Worm (Caenorhabditis elegans) whole organism, L4 larva: ENCODE data around the gene C49C8.8.
"Not testable (repeated sequence)": the region's sequence is repeated elsewhere in the genome, so short reads cannot be mapped to it uniquely, and the experiment has no call there.

ENCODE experiments used
- lin-39 ChIP-seq: fragments of 150-350 bp; optimal IDR thresholded peaks from 2 replicates; lab custom pipeline; 2014; ENCODE audit warnings: missing biosample characterization, missing genetic modification reagents, missing genetic modification characterization
- lir-3 ChIP-seq: sonication (generic microtip); optimal IDR thresholded peaks from 2 replicates; lab custom pipeline; 2016; ENCODE audit warnings: mild to moderate bottlenecking, missing genetic modification characterization, missing compliant biosample characterization
- nhr-77 ChIP-seq: fragments of 150-350 bp; optimal IDR thresholded peaks from 2 replicates; lab custom pipeline; 2014; ENCODE audit warnings: missing biosample characterization, missing genetic modification characterization
- snpc-4 ChIP-seq: fragments of 150-350 bp; optimal IDR thresholded peaks from 2 replicates; lab custom pipeline; 2014; ENCODE audit warnings: missing biosample characterization, missing genetic modification characterization
- tag-97 ChIP-seq: fragments of 200-800 bp; sonication (Bioruptor generic); IDR thresholded peaks from 2 replicates; pipeline ENCODE4 v1.3.6; 2022; ENCODE audit warnings: missing genetic modification characterization, missing compliant biosample characterization
- unc-39 ChIP-seq: sonication (generic microtip); optimal IDR thresholded peaks from 2 replicates; lab custom pipeline; 2017; ENCODE audit warnings: missing biosample characterization, missing genetic modification characterization
- unc-62 ChIP-seq, 3 experiments: fragments of 150-350 bp in 1 of 3; sonication (generic microtip); optimal IDR thresholded peaks in 2 of 3; peaks in 1 of 3; 1 replicate in 1 of 3; 2 replicates in 2 of 3; lab custom pipeline; 2014 to 2017; ENCODE audit warnings: missing biosample characterization in 3 of 3, missing genetic modification characterization in 3 of 3, missing genetic modification reagents in 3 of 3, missing genotype in 1 of 3
- zip-11 ChIP-seq: fragments of 200-800 bp; sonication (Bioruptor generic); IDR thresholded peaks from 2 replicates; pipeline ENCODE4 v1.3.6; 2022; ENCODE audit warnings: missing genetic modification characterization, missing compliant biosample characterization

DNA sequence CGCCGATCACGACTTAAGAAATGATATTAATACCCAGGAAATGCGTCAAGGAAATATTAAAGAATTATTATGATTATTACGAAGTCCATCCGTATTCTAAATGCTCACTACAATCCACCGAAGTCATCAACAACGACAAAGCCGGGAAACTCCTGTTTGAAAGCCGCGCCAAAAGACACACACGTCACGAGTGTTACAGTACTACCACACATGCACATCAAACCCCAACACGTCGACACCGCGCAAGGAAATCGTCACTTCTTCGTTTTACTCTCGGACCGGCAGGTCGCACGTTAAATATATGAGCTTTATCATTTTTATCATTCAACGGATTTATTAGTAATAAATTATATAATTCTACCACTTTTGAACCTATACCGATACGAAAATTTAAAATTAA is 44.5 kb upstream of the C49C8.8 start:
- not testable (repeated sequence) for TF ChIP-seq lir-3 (tag; lab: Kevin White, UChicago); tag-97 (GFP tag; lab: Robert Waterston, UW); unc-39 (tag; lab: Kevin White, UChicago); zip-11 (GFP tag; lab: Robert Waterston, UW); snpc-4 (tag; lab: Kevin White, UChicago); lin-39; nhr-77; unc-62 (GFP tag; optimal IDR thresholded peaks at IDR 0.05 in 1 of 2; lab: Kevin White, UChicago); unc-62 (tag; optimal IDR thresholded peaks at IDR 0.05; lab: Kevin White, UChicago)
